Fruit fly (Drosophila melanogaster) whole organism, embryonic: ENCODE data around the gene ssh.

Experiments used
- Bteb2 ChIP-seq: fragments of 200-800 bp; sonication (Bioruptor generic); optimal IDR thresholded peaks from 2 replicates; lab custom pipeline; 2016; ENCODE audit warnings: missing biosample characterization, missing genetic modification characterization
- CG10431 ChIP-seq: fragments of 200-800 bp; sonication (Bioruptor generic); optimal IDR thresholded peaks from 3 replicates; lab custom pipeline; 2018; ENCODE audit warnings: missing biosample characterization, mild to moderate bottlenecking, missing genetic modification characterization
- CG10462 ChIP-seq: fragments of 200-800 bp; sonication (Bioruptor generic); optimal IDR thresholded peaks from 2 replicates; lab custom pipeline; 2016; ENCODE audit warnings: missing biosample characterization, missing genetic modification characterization
- CG11398 ChIP-seq: fragments of 200-800 bp; sonication (Bioruptor generic); optimal IDR thresholded peaks from 2 replicates; lab custom pipeline; 2016; ENCODE audit warnings: missing biosample characterization, missing genetic modification characterization
- CG11560 ChIP-seq: fragments of 200-800 bp; sonication (Bioruptor generic); IDR thresholded peaks from 3 replicates; pipeline ENCODE4 v1.3.6; 2022; ENCODE audit warnings: missing biosample characterization, missing genetic modification characterization
- CG12104 ChIP-seq: fragments of 200-800 bp; sonication (Bioruptor generic); optimal IDR thresholded peaks from 3 replicates; lab custom pipeline; 2016; ENCODE audit warnings: missing biosample characterization, missing genetic modification characterization
- CG12391 ChIP-seq: fragments of 200-800 bp; sonication (Bioruptor generic); optimal IDR thresholded peaks from 3 replicates; lab custom pipeline; 2018; ENCODE audit warnings: missing biosample characterization, mild to moderate bottlenecking, missing genetic modification characterization, moderate library complexity
- CG13123 ChIP-seq: fragments of 200-800 bp; sonication (Bioruptor generic); optimal IDR thresholded peaks from 2 replicates; lab custom pipeline; 2016; ENCODE audit warnings: missing biosample characterization, missing genetic modification characterization
- CG17829 ChIP-seq: fragments of 200-800 bp; optimal IDR thresholded peaks from 2 replicates; lab custom pipeline; 2019; ENCODE audit warnings: missing biosample characterization, mild to moderate bottlenecking, missing genetic modification characterization, moderate library complexity
- CG30403 ChIP-seq: fragments of 200-800 bp; sonication (Bioruptor generic); optimal IDR thresholded peaks from 3 replicates; lab custom pipeline; 2016; ENCODE audit warnings: missing biosample characterization, missing genetic modification characterization
- CG3281 ChIP-seq: fragments of 200-800 bp; sonication (Bioruptor generic); optimal IDR thresholded peaks from 3 replicates; lab custom pipeline; 2017; ENCODE audit warnings: missing biosample characterization, mild to moderate bottlenecking, missing genetic modification characterization
- CG34422 ChIP-seq: fragments of 200-800 bp; sonication (Bioruptor generic); IDR thresholded peaks from 3 replicates; pipeline ENCODE4 v1.3.6; 2022; ENCODE audit warnings: missing biosample characterization, missing genetic modification characterization
- CG4282 ChIP-seq: fragments of 200-800 bp; sonication (Bioruptor generic); optimal IDR thresholded peaks from 2 replicates; lab custom pipeline; 2016; ENCODE audit warnings: missing biosample characterization, missing genetic modification characterization
- CG6272 ChIP-seq: fragments of 200-800 bp; sonication (Bioruptor generic); IDR thresholded peaks from 2 replicates; pipeline ENCODE4 v1.3.6; 2022; ENCODE audit warnings: missing biosample characterization, missing genetic modification characterization
- CG6654 ChIP-seq: fragments of 200-800 bp; sonication (Bioruptor generic); optimal IDR thresholded peaks from 2 replicates; lab custom pipeline; 2017; ENCODE audit warnings: missing biosample characterization, mild to moderate bottlenecking, missing genetic modification characterization
- CG8359 ChIP-seq: fragments of 200-800 bp; sonication (Bioruptor generic); optimal IDR thresholded peaks from 2 replicates; lab custom pipeline; 2017; ENCODE audit warnings: missing biosample characterization, mild to moderate bottlenecking, missing genetic modification characterization, borderline replicate concordance
- Deaf1 ChIP-seq: fragments of 200-800 bp; optimal IDR thresholded peaks from 3 replicates; lab custom pipeline; 2019; ENCODE audit warnings: missing biosample characterization, mild to moderate bottlenecking, missing genetic modification characterization, moderate library complexity
- Dfd ChIP-seq, 2 experiments: fragments of >200 bp; optimal IDR thresholded peaks; 2 replicates each; lab custom pipeline; 2017; ENCODE audit warnings: missing biosample characterization in 2 of 2, missing genetic modification characterization in 2 of 2
- Dref ChIP-seq: fragments of 200-800 bp; sonication (Bioruptor generic); IDR thresholded peaks from 2 replicates; pipeline ENCODE4 v1.3.6; 2022; ENCODE audit warnings: missing biosample characterization, missing genetic modification characterization
- Eip74EF ChIP-seq, 2 experiments: fragments of 200-800 bp in 1 of 2; fragments of >200 bp in 1 of 2; sonication (Bioruptor generic) in 1 of 2; optimal IDR thresholded peaks; 2 replicates each; lab custom pipeline; 2017 to 2019; ENCODE audit warnings: missing biosample characterization in 2 of 2, missing genetic modification characterization in 2 of 2, mild to moderate bottlenecking in 1 of 2, moderate library complexity in 1 of 2
- Hsf ChIP-seq: fragments of 200-800 bp; sonication (Bioruptor generic); optimal IDR thresholded peaks from 3 replicates; lab custom pipeline; 2016; ENCODE audit warnings: missing biosample characterization, missing genetic modification characterization
- MESR4 ChIP-seq: fragments of 200-800 bp; sonication (Bioruptor generic); optimal IDR thresholded peaks from 2 replicates; lab custom pipeline; 2018; ENCODE audit warnings: missing biosample characterization, mild to moderate bottlenecking, missing genetic modification characterization, moderate library complexity
- Nf-YC ChIP-seq: fragments of 200-800 bp; optimal IDR thresholded peaks from 3 replicates; lab custom pipeline; 2019; ENCODE audit warnings: missing biosample characterization, mild to moderate bottlenecking, missing genetic modification characterization, moderate library complexity
- Six4 ChIP-seq: fragments of 200-800 bp; sonication (Bioruptor generic); optimal IDR thresholded peaks from 2 replicates; lab custom pipeline; 2016; ENCODE audit warnings: missing biosample characterization, missing genetic modification characterization
- TFAM ChIP-seq: fragments of 200-800 bp; sonication (Bioruptor generic); optimal IDR thresholded peaks from 2 replicates; lab custom pipeline; 2017; ENCODE audit warnings: missing biosample characterization, missing genetic modification characterization, inconsistent platforms
- ac ChIP-seq: fragments of 200-800 bp; sonication (Bioruptor generic); optimal IDR thresholded peaks from 3 replicates; lab custom pipeline; 2017; ENCODE audit warnings: missing biosample characterization, mild to moderate bottlenecking, missing genetic modification characterization
- cg ChIP-seq: fragments of 200-800 bp; sonication (Bioruptor generic); optimal IDR thresholded peaks from 3 replicates; lab custom pipeline; 2019; ENCODE audit warnings: missing biosample characterization, mild to moderate bottlenecking, missing genetic modification characterization, moderate library complexity
- dmrt99B ChIP-seq: fragments of 200-800 bp; sonication (Bioruptor generic); optimal IDR thresholded peaks from 2 replicates; lab custom pipeline; 2018; ENCODE audit warnings: missing biosample characterization, mild to moderate bottlenecking, missing genetic modification characterization, moderate library complexity
- eve ChIP-seq, 2 experiments: fragments of >200 bp; optimal IDR thresholded peaks; 2 replicates each; lab custom pipeline; 2017; ENCODE audit warnings: missing biosample characterization in 2 of 2, missing genetic modification characterization in 2 of 2
- ham ChIP-seq: fragments of 200-800 bp; sonication (Bioruptor generic); IDR thresholded peaks from 2 replicates; pipeline ENCODE4 v1.3.6; 2022; ENCODE audit warnings: missing biosample characterization, missing genetic modification characterization
- her ChIP-seq: fragments of 200-800 bp; sonication (Bioruptor generic); optimal IDR thresholded peaks from 2 replicates; lab custom pipeline; 2016; ENCODE audit warnings: missing biosample characterization, missing genetic modification characterization
- hkb ChIP-seq, 2 experiments: fragments of 200-800 bp in 1 of 2; fragments of >200 bp in 1 of 2; sonication (Bioruptor generic) in 1 of 2; IDR thresholded peaks in 1 of 2; optimal IDR thresholded peaks in 1 of 2; 2 replicates each; pipeline versions ENCODE4 v1.3.6 to Lab custom; 2017 to 2022; ENCODE audit warnings: missing biosample characterization in 1 of 2, missing genetic modification characterization in 1 of 2
- lbe ChIP-seq: fragments of 200-800 bp; sonication (Bioruptor generic); optimal IDR thresholded peaks from 2 replicates; lab custom pipeline; 2016; ENCODE audit warnings: missing biosample characterization, mild to moderate bottlenecking, missing genetic modification characterization
- lov ChIP-seq, 2 experiments: fragments of 200-800 bp in 1 of 2; fragments of >200 bp in 1 of 2; sonication (Bioruptor generic) in 1 of 2; IDR thresholded peaks in 1 of 2; optimal IDR thresholded peaks in 1 of 2; 2 replicates in 1 of 2; 3 replicates in 1 of 2; pipeline versions ENCODE4 v1.3.6 to Lab custom; 2017 to 2022; ENCODE audit warnings: missing biosample characterization in 1 of 2, missing genetic modification characterization in 1 of 2
- nerfin-1 ChIP-seq: fragments of 200-800 bp; sonication (Bioruptor generic); optimal IDR thresholded peaks from 3 replicates; lab custom pipeline; 2019; ENCODE audit warnings: missing biosample characterization, mild to moderate bottlenecking, missing genetic modification characterization, moderate library complexity
- nerfin-2 ChIP-seq: fragments of 200-800 bp; sonication (Bioruptor generic); IDR thresholded peaks from 2 replicates; pipeline ENCODE4 v1.3.6; 2022; ENCODE audit warnings: missing biosample characterization, missing genetic modification characterization; ENCODE audit not compliant: partially characterized antibody
- peb ChIP-seq: fragments of 200-800 bp; sonication (Bioruptor generic); IDR thresholded peaks from 2 replicates; pipeline ENCODE4 v1.3.6; 2022; ENCODE audit warnings: missing biosample characterization, missing genetic modification characterization
- ro ChIP-seq: fragments of 200-800 bp; sonication (Bioruptor generic); IDR thresholded peaks from 2 replicates; pipeline ENCODE4 v1.3.6; 2022; ENCODE audit warnings: missing biosample characterization, missing genetic modification characterization
- scrt ChIP-seq: fragments of 200-800 bp; sonication (Bioruptor generic); optimal IDR thresholded peaks from 2 replicates; lab custom pipeline; 2018; ENCODE audit warnings: missing biosample characterization, mild to moderate bottlenecking, missing genetic modification characterization, moderate library complexity
- sd ChIP-seq: fragments of 200-800 bp; sonication (Bioruptor generic); optimal IDR thresholded peaks from 3 replicates; lab custom pipeline; 2018; ENCODE audit warnings: missing biosample characterization, mild to moderate bottlenecking, missing genetic modification characterization, moderate library complexity
- slbo ChIP-seq: fragments of 200-800 bp; sonication (Bioruptor generic); IDR thresholded peaks from 2 replicates; pipeline ENCODE4 v1.3.6; 2022; ENCODE audit warnings: missing biosample characterization, missing genetic modification characterization
- wor ChIP-seq: fragments of 200-800 bp; sonication (Bioruptor generic); IDR thresholded peaks from 2 replicates; pipeline ENCODE4 v1.3.6; 2022; ENCODE audit warnings: missing biosample characterization, missing genetic modification characterization

The ssh gene

DNA sequence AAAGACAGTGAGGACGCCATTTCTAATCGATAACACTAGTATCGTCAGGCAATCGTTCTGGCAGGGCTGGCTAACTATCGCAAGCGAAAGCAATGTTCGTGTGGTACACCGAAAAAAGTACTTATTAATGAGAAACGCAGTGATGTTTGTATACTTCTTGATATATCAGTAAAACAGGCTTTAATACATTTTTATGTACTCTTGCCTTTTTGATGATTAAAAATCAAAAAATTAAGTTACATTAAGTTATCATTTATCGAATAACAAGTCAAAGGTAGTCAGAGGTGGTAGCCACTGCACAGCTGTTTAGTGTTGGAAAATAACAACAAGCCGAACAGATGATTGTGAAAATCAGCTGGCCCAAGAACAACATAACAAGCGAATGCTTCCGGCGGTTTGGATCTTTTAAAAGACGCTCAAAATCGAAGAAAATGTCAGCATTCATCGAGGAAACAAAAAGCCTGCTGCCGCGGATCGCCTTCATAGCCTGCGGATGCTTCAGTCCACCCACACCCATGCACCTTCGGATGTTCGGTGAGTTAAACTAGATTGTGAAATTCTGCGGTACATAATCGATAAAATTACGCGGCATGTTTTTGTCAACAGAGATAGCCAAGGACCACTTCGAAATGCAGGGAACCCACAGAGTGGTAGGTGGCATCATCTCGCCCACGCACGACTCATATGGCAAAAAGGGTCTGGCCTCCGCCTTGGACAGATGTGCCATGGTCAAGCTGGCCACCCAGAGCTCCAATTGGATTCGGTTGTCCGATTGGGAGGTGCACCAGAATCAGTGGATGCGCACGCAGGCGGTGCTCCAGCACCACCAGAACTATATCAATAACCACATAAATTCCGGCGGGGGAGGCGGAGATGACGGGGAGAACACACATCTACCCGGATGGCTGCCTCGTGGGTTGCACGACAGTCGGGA lies at the start of gene ssh, which contains the start of gene Nmnat (continued):
- TF ChIP-seq nerfin-1 (tag; lab: Kevin White, UChicago) = peak; percentile 33
- no peak for TF ChIP-seq CG4282 (GFP tag; lab: Kevin White, UChicago)
- TF ChIP-seq wor = no peak
- TF ChIP-seq CG11560 (tag; lab: Robert Waterston, UW) = peak; percentile 99
- TF ChIP-seq CG12391 (tag; lab: Kevin White, UChicago) = peak; percentile 49
- TF ChIP-seq CG6654 = no peak
- peak; percentile 19 for TF ChIP-seq her (GFP tag; lab: Kevin White, UChicago)
- TF ChIP-seq cg (GFP tag; lab: Kevin White, UChicago) = peak; percentile 37
- no peak for TF ChIP-seq Dfd (GFP tag; optimal IDR thresholded peaks at IDR 0.05; lab: Kevin White, UChicago)
- no peak for TF ChIP-seq TFAM
- TF ChIP-seq CG8359 (GFP tag; lab: Kevin White, UChicago) = no peak
- no peak for TF ChIP-seq lov (optimal IDR thresholded peaks at IDR 0.05; lab: Kevin White, UChicago)
- no peak for TF ChIP-seq lov (GFP tag; IDR thresholded peaks at IDR 0.05; lab: Robert Waterston, UW)
- peak; percentile 8 for TF ChIP-seq CG13123
- no peak for TF ChIP-seq Nf-YC (tag; lab: Kevin White, UChicago)
- TF ChIP-seq CG12104 (GFP tag; lab: Kevin White, UChicago) = no peak
- TF ChIP-seq Hsf (GFP tag; lab: Kevin White, UChicago) = no peak
- TF ChIP-seq CG10462 (GFP tag; lab: Kevin White, UChicago) = no peak
- TF ChIP-seq CG34422 (GFP tag; lab: Robert Waterston, UW) = no peak
- no peak for TF ChIP-seq sd
- TF ChIP-seq Six4 (GFP tag; lab: Kevin White, UChicago) = no peak
- peak; percentile 55 for TF ChIP-seq lbe (GFP tag; lab: Kevin White, UChicago)
- TF ChIP-seq Eip74EF (GFP tag; optimal IDR thresholded peaks at IDR 0.05; lab: Kevin White, UChicago) = no peak
- peak; percentile 57 for TF ChIP-seq CG30403 (GFP tag; lab: Kevin White, UChicago)
- TF ChIP-seq nerfin-2 (GFP tag; lab: Robert Waterston, UW) = peak; percentile 88
- TF ChIP-seq MESR4 (GFP tag; lab: Kevin White, UChicago) = no peak
- TF ChIP-seq Dref (GFP tag; lab: Robert Waterston, UW) = peak; percentile 92
- no peak for TF ChIP-seq dmrt99B
- TF ChIP-seq ro (GFP tag; lab: Robert Waterston, UW) = no peak
- TF ChIP-seq eve (GFP tag; optimal IDR thresholded peaks at IDR 0.05; lab: Kevin White, UChicago) = no peak
- TF ChIP-seq hkb (optimal IDR thresholded peaks at IDR 0.05; lab: Kevin White, UChicago) = no peak
- no peak for TF ChIP-seq hkb (GFP tag; IDR thresholded peaks at IDR 0.05; lab: Robert Waterston, UW)
- no peak for TF ChIP-seq peb (GFP tag; lab: Robert Waterston, UW)
- no peak for TF ChIP-seq CG11398 (GFP tag; lab: Kevin White, UChicago)
- TF ChIP-seq CG10431 = no peak
- TF ChIP-seq CG6272 (GFP tag; lab: Robert Waterston, UW) = no peak
- TF ChIP-seq CG3281 (GFP tag; lab: Kevin White, UChicago) = peak; percentile 44
- TF ChIP-seq slbo = peak; percentile 52
- no peak for TF ChIP-seq Deaf1 (tag; lab: Kevin White, UChicago)
- TF ChIP-seq ac (GFP tag; lab: Kevin White, UChicago) = no peak
- no peak for TF ChIP-seq scrt (GFP tag; lab: Kevin White, UChicago)
- TF ChIP-seq ham = no peak
- peak; percentile 54 for TF ChIP-seq CG17829 (tag; lab: Kevin White, UChicago)
- TF ChIP-seq Bteb2 (GFP tag; lab: Kevin White, UChicago) = peak; percentile 24
